Fruit fly (Drosophila melanogaster) whole organism, embryonic: Measurements from ENCODE around the gene CG13002.

Experiments
- Abd-B ChIP-seq: fragments of 200-800 bp; sonication (Bioruptor generic); optimal IDR thresholded peaks from 2 replicates; lab custom pipeline; 2018; ENCODE audit warnings: missing biosample characterization, mild to moderate bottlenecking, missing genetic modification characterization, moderate library complexity
- Asciz ChIP-seq: fragments of 200-800 bp; sonication (Bioruptor generic); optimal IDR thresholded peaks from 2 replicates; lab custom pipeline; 2017; ENCODE audit warnings: missing biosample characterization, mild to moderate bottlenecking, missing genetic modification characterization, missing genetic modification reagents
- Awh ChIP-seq: fragments of 200-800 bp; sonication (Bioruptor generic); IDR thresholded peaks from 2 replicates; pipeline ENCODE4, ENCODE4 v1.3.6; 2022; ENCODE audit warnings: missing biosample characterization, missing genetic modification characterization
- CG13123 ChIP-seq: fragments of 200-800 bp; sonication (Bioruptor generic); optimal IDR thresholded peaks from 2 replicates; lab custom pipeline; 2016; ENCODE audit warnings: missing biosample characterization, missing genetic modification characterization
- CG13894 ChIP-seq: fragments of 200-800 bp; sonication (Bioruptor generic); optimal IDR thresholded peaks from 3 replicates; lab custom pipeline; 2018; ENCODE audit warnings: missing biosample characterization, mild to moderate bottlenecking, missing genetic modification characterization, moderate library complexity
- CG14014 ChIP-seq: fragments of 200-800 bp; sonication (Bioruptor generic); IDR thresholded peaks from 2 replicates; pipeline ENCODE4 v1.3.6; 2022; ENCODE audit warnings: missing biosample characterization, missing genetic modification characterization
- CG1602 ChIP-seq: fragments of 200-800 bp; sonication (Bioruptor generic); optimal IDR thresholded peaks from 3 replicates; lab custom pipeline; 2016; ENCODE audit warnings: missing biosample characterization, missing genetic modification characterization
- CG17186 ChIP-seq: fragments of 200-800 bp; sonication (Bioruptor generic); optimal IDR thresholded peaks from 3 replicates; lab custom pipeline; 2017; ENCODE audit warnings: missing biosample characterization, missing genetic modification reagents, missing genetic modification characterization
- CG17361 ChIP-seq: fragments of 200-800 bp; sonication (Bioruptor generic); IDR thresholded peaks from 3 replicates; pipeline ENCODE4 v1.3.6; 2022; ENCODE audit warnings: missing biosample characterization, missing genetic modification characterization
- CG17385 ChIP-seq: fragments of 200-800 bp; sonication (Bioruptor generic); optimal IDR thresholded peaks from 3 replicates; lab custom pipeline; 2018; ENCODE audit warnings: missing biosample characterization, mild to moderate bottlenecking, missing genetic modification characterization
- CG18476 ChIP-seq: fragments of 200-800 bp; sonication (Bioruptor generic); optimal IDR thresholded peaks from 2 replicates; lab custom pipeline; 2016; ENCODE audit warnings: missing biosample characterization, mild to moderate bottlenecking, missing genetic modification characterization
- CG18599 ChIP-seq: fragments of 200-800 bp; sonication (Bioruptor generic); optimal IDR thresholded peaks from 3 replicates; lab custom pipeline; 2017; ENCODE audit warnings: missing biosample characterization, missing genetic modification characterization, mild to moderate bottlenecking, moderate library complexity, missing genetic modification reagents
- CG30403 ChIP-seq: fragments of 200-800 bp; sonication (Bioruptor generic); optimal IDR thresholded peaks from 3 replicates; lab custom pipeline; 2016; ENCODE audit warnings: missing biosample characterization, missing genetic modification characterization
- CG32767 ChIP-seq: fragments of 200-800 bp; sonication (Bioruptor generic); IDR thresholded peaks from 2 replicates; pipeline ENCODE4 v1.3.6; 2022; ENCODE audit warnings: missing biosample characterization, missing genetic modification characterization
- CG3407 ChIP-seq: fragments of 200-800 bp; sonication (Bioruptor generic); optimal IDR thresholded peaks from 2 replicates; lab custom pipeline; 2018; ENCODE audit warnings: missing biosample characterization, mild to moderate bottlenecking, missing genetic modification characterization
- CG34422 ChIP-seq: fragments of 200-800 bp; sonication (Bioruptor generic); IDR thresholded peaks from 3 replicates; pipeline ENCODE4 v1.3.6; 2022; ENCODE audit warnings: missing biosample characterization, missing genetic modification characterization
- CG4424 ChIP-seq: fragments of 200-800 bp; sonication (Bioruptor generic); optimal IDR thresholded peaks from 3 replicates; lab custom pipeline; 2016; ENCODE audit warnings: missing biosample characterization, missing genetic modification characterization
- CG5180 ChIP-seq: fragments of 200-800 bp; sonication (Bioruptor generic); optimal IDR thresholded peaks from 3 replicates; lab custom pipeline; 2017; ENCODE audit warnings: missing biosample characterization, missing genetic modification characterization, mild to moderate bottlenecking, moderate library complexity, missing genetic modification reagents
- CG6854 ChIP-seq: fragments of 200-800 bp; sonication (Bioruptor generic); optimal IDR thresholded peaks from 3 replicates; lab custom pipeline; 2017; ENCODE audit warnings: missing biosample characterization, mild to moderate bottlenecking, missing genetic modification characterization
- CG7786 ChIP-seq: fragments of 200-800 bp; sonication (Bioruptor generic); optimal IDR thresholded peaks from 2 replicates; lab custom pipeline; 2016; ENCODE audit warnings: missing biosample characterization, missing genetic modification characterization
- CHES-1-like ChIP-seq: fragments of 200-800 bp; sonication (Bioruptor generic); optimal IDR thresholded peaks from 2 replicates; lab custom pipeline; 2016; ENCODE audit warnings: missing biosample characterization, missing genetic modification characterization
- E2f1 ChIP-seq: fragments of 200-800 bp; sonication (Bioruptor generic); IDR thresholded peaks from 2 replicates; pipeline ENCODE4 v1.3.6; 2022; ENCODE audit warnings: missing biosample characterization, missing genetic modification characterization
- E2f2 ChIP-seq: fragments of 200-800 bp; sonication (Bioruptor generic); IDR thresholded peaks from 2 replicates; pipeline ENCODE4 v1.3.6; 2022; ENCODE audit warnings: missing biosample characterization, missing genetic modification characterization
- Hr3 ChIP-seq: fragments of 200-800 bp; sonication (Bioruptor generic); optimal IDR thresholded peaks from 3 replicates; lab custom pipeline; 2016; ENCODE audit warnings: missing biosample characterization, missing genetic modification characterization
- Meics ChIP-seq: fragments of 200-800 bp; sonication (Bioruptor generic); optimal IDR thresholded peaks from 2 replicates; lab custom pipeline; 2017; ENCODE audit warnings: missing biosample characterization, mild to moderate bottlenecking, missing genetic modification characterization
- Ravus ChIP-seq: fragments of 200-800 bp; sonication (Bioruptor generic); IDR thresholded peaks from 2 replicates; pipeline ENCODE4 v1.3.6; 2022; ENCODE audit warnings: missing biosample characterization, missing genetic modification characterization
- Tbp ChIP-seq: fragments of >200 bp; optimal IDR thresholded peaks from 2 replicates; lab custom pipeline; 2018; ENCODE audit warnings: missing biosample characterization, missing genetic modification characterization
- ase ChIP-seq: fragments of 200-800 bp; sonication (Bioruptor generic); IDR thresholded peaks from 3 replicates; pipeline ENCODE4 v1.3.6; 2022; ENCODE audit warnings: missing biosample characterization, missing genetic modification characterization
- bbx ChIP-seq: fragments of 200-800 bp; sonication (Bioruptor generic); IDR thresholded peaks from 2 replicates; pipeline ENCODE4 v1.3.6; 2022; ENCODE audit warnings: missing biosample characterization, missing genetic modification characterization; ENCODE audit not compliant: partially characterized antibody
- esg ChIP-seq: fragments of 200-800 bp; sonication (Bioruptor generic); conservative IDR thresholded peaks from 2 replicates; pipeline ENCODE4 v1.3.6; 2022; ENCODE audit warnings: missing biosample characterization, missing genetic modification characterization
- ewg ChIP-seq: fragments of 200-800 bp; sonication (Bioruptor generic); optimal IDR thresholded peaks from 3 replicates; lab custom pipeline; 2017; ENCODE audit warnings: mild to moderate bottlenecking, missing biosample characterization, missing genetic modification reagents, missing genetic modification characterization
- fd96Cb ChIP-seq: fragments of 200-800 bp; sonication (Bioruptor generic); optimal IDR thresholded peaks from 2 replicates; lab custom pipeline; 2018; ENCODE audit warnings: missing biosample characterization, mild to moderate bottlenecking, missing genetic modification characterization, moderate library complexity
- gem ChIP-seq: fragments of 200-800 bp; sonication (Bioruptor generic); optimal IDR thresholded peaks from 2 replicates; lab custom pipeline; 2019; ENCODE audit warnings: missing biosample characterization, mild to moderate bottlenecking, missing genetic modification characterization, moderate library complexity
- gt ChIP-seq: fragments of 200-800 bp; sonication (Bioruptor generic); IDR thresholded peaks from 2 replicates; pipeline ENCODE4 v1.3.6; 2022; ENCODE audit warnings: missing biosample characterization, missing genetic modification characterization
- hkb ChIP-seq, 2 experiments: fragments of 200-800 bp in 1 of 2; fragments of >200 bp in 1 of 2; sonication (Bioruptor generic) in 1 of 2; IDR thresholded peaks in 1 of 2; optimal IDR thresholded peaks in 1 of 2; 2 replicates each; pipeline versions ENCODE4 v1.3.6 to Lab custom; 2017 to 2022; ENCODE audit warnings: missing biosample characterization in 1 of 2, missing genetic modification characterization in 1 of 2
- insv ChIP-seq, 2 experiments: fragments of 200-800 bp; sonication (Bioruptor generic); optimal IDR thresholded peaks; 3 replicates each; lab custom pipeline; 2016 to 2018; ENCODE audit warnings: missing biosample characterization in 2 of 2, missing genetic modification characterization in 2 of 2
- kay ChIP-seq: fragments of 200-800 bp; sonication (Bioruptor generic); optimal IDR thresholded peaks from 2 replicates; lab custom pipeline; 2016; ENCODE audit warnings: missing biosample characterization, missing genetic modification characterization
- lab ChIP-seq: fragments of 200-800 bp; sonication (Bioruptor generic); optimal IDR thresholded peaks from 3 replicates; lab custom pipeline; 2017; ENCODE audit warnings: missing biosample characterization, missing genetic modification characterization, mild to moderate bottlenecking, moderate library complexity, missing genetic modification reagents
- mam ChIP-seq: fragments of 200-800 bp; sonication (Bioruptor generic); optimal IDR thresholded peaks from 3 replicates; lab custom pipeline; 2016; ENCODE audit warnings: missing biosample characterization, missing genetic modification characterization
- odd ChIP-seq: fragments of 200-800 bp; sonication (Bioruptor generic); optimal IDR thresholded peaks from 2 replicates; lab custom pipeline; 2017; ENCODE audit warnings: missing biosample characterization, mild to moderate bottlenecking, missing genetic modification characterization
- org-1 ChIP-seq: fragments of 200-800 bp; sonication (Bioruptor generic); optimal IDR thresholded peaks from 2 replicates; lab custom pipeline; 2017; ENCODE audit warnings: missing biosample characterization, missing genetic modification characterization
- pros ChIP-seq: fragments of 200-800 bp; sonication (Bioruptor generic); optimal IDR thresholded peaks from 3 replicates; lab custom pipeline; 2019; ENCODE audit warnings: missing biosample characterization, mild to moderate bottlenecking, missing genetic modification characterization, moderate library complexity
- salm ChIP-seq: fragments of 200-800 bp; sonication (Bioruptor generic); optimal IDR thresholded peaks from 2 replicates; lab custom pipeline; 2018; ENCODE audit warnings: missing biosample characterization, mild to moderate bottlenecking, missing genetic modification characterization
- slbo ChIP-seq: fragments of 200-800 bp; sonication (Bioruptor generic); IDR thresholded peaks from 2 replicates; pipeline ENCODE4 v1.3.6; 2022; ENCODE audit warnings: missing biosample characterization, missing genetic modification characterization
- sob ChIP-seq: fragments of 200-800 bp; sonication (Bioruptor generic); IDR thresholded peaks from 2 replicates; pipeline ENCODE4 v1.3.6; 2022; ENCODE audit warnings: missing biosample characterization, missing genetic modification characterization
- tgo ChIP-seq: fragments of 200-800 bp; sonication (Bioruptor generic); IDR thresholded peaks from 3 replicates; pipeline ENCODE4 v1.3.6; 2022; ENCODE audit warnings: missing biosample characterization, missing genetic modification characterization
- tio ChIP-seq: fragments of 200-800 bp; sonication (Bioruptor generic); optimal IDR thresholded peaks from 2 replicates; lab custom pipeline; 2017; ENCODE audit warnings: missing biosample characterization, missing genetic modification characterization, inconsistent platforms
- trem ChIP-seq: fragments of 200-800 bp; optimal IDR thresholded peaks from 3 replicates; lab custom pipeline; 2019; ENCODE audit warnings: missing biosample characterization, mild to moderate bottlenecking, missing genetic modification characterization, moderate library complexity
- unpg ChIP-seq: fragments of 200-800 bp; sonication (Bioruptor generic); optimal IDR thresholded peaks from 3 replicates; lab custom pipeline; 2018; ENCODE audit warnings: missing biosample characterization, mild to moderate bottlenecking, missing genetic modification characterization, moderate library complexity
- zen2 ChIP-seq: fragments of 200-800 bp; sonication (Bioruptor generic); IDR thresholded peaks from 3 replicates; pipeline ENCODE4 v1.3.6; 2022; ENCODE audit warnings: missing biosample characterization, missing genetic modification characterization; ENCODE audit not compliant: partially characterized antibody

Gene CG13002

DNA sequence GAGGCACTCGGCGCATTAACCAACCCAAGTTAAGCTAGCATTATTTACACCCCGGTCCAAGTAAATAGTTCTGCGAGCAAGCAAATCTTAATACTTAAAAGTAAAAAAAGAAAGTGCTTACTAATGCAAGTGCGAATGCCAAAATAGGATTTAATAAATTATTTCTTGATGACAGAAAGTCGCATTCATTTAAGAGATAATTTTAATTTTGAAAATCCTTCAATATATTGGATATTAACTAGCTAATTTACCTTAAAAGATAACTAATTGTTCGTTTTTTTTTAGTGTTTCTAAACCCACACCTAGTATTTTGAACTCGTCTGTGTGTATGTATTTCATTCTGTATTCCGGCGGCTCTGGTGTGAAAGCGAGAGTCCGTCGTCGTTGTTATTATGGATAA, 34.9 kb upstream of the CG13002 start (continued):
- no peak for TF ChIP-seq zen2 (GFP tag; lab: Robert Waterston, UW)
- TF ChIP-seq CG6854 (GFP tag; lab: Kevin White, UChicago), result peak; percentile 37
- TF ChIP-seq CG17186 (GFP tag; lab: Kevin White, UChicago), result no peak
- TF ChIP-seq hkb (optimal IDR thresholded peaks at IDR 0.05; lab: Kevin White, UChicago), result no peak
- TF ChIP-seq hkb (GFP tag; IDR thresholded peaks at IDR 0.05; lab: Robert Waterston, UW), result peak; percentile 73
- peak; percentile 54 for TF ChIP-seq Meics
- no peak for TF ChIP-seq gt (GFP tag; lab: Robert Waterston, UW)
- no peak for TF ChIP-seq Tbp (GFP tag; lab: Kevin White, UChicago)
- no peak for TF ChIP-seq CG13894 (tag; lab: Kevin White, UChicago)
- TF ChIP-seq E2f2 (GFP tag; lab: Robert Waterston, UW), result peak; percentile 18; the same call in 1 of the 2 replicates
- TF ChIP-seq CG3407 (GFP tag; lab: Kevin White, UChicago), result peak; percentile 22
- peak; percentile 50 for TF ChIP-seq CG17385 (GFP tag; lab: Kevin White, UChicago)
- TF ChIP-seq ewg (GFP tag; lab: Kevin White, UChicago), result peak; percentile 43
- TF ChIP-seq org-1 (GFP tag; lab: Kevin White, UChicago), result peak; percentile 52
- TF ChIP-seq Awh, result peak; percentile 15; the same call in 1 of the 2 replicates
- no peak for TF ChIP-seq insv (GFP tag; optimal IDR thresholded peaks at IDR 0.05; lab: Kevin White, UChicago)
- TF ChIP-seq Hr3 (GFP tag; lab: Kevin White, UChicago), result peak; percentile 29
- TF ChIP-seq pros (GFP tag; lab: Kevin White, UChicago), result no peak
- TF ChIP-seq mam, result peak; percentile 16
- TF ChIP-seq CHES-1-like (GFP tag; lab: Kevin White, UChicago), result no peak
- TF ChIP-seq CG34422 (GFP tag; lab: Robert Waterston, UW), result 0 out of 3 replicates have a peak, but pooled peaks have one; percentile 28
- TF ChIP-seq bbx (GFP tag; lab: Robert Waterston, UW), result no peak
- TF ChIP-seq CG18599 (GFP tag; lab: Kevin White, UChicago), result peak; percentile 47
- TF ChIP-seq Abd-B (GFP tag; lab: Kevin White, UChicago), result peak; percentile 43
- TF ChIP-seq odd (GFP tag; lab: Kevin White, UChicago), result peak; percentile 36
- TF ChIP-seq salm, result peak; percentile 39
- peak; percentile 47 for TF ChIP-seq esg (GFP tag; lab: Robert Waterston, UW)
- peak; percentile 65 for TF ChIP-seq fd96Cb (tag; lab: Kevin White, UChicago)
- peak; percentile 38; the same call in 1 of the 2 replicates for TF ChIP-seq slbo
- 0 out of 2 replicates have a peak, but pooled peaks have one; percentile 33 for TF ChIP-seq sob (GFP tag; lab: Robert Waterston, UW)
- TF ChIP-seq CG18476 (GFP tag; lab: Kevin White, UChicago), result no peak
- peak; percentile 61; the same call in 2 of the 3 replicates for TF ChIP-seq tgo (GFP tag; lab: Robert Waterston, UW)
- peak; percentile 28 for TF ChIP-seq tio
- TF ChIP-seq E2f1, result no peak
- TF ChIP-seq trem (tag; lab: Kevin White, UChicago), result peak; percentile 2
- peak; percentile 65 for TF ChIP-seq CG30403 (GFP tag; lab: Kevin White, UChicago)
- TF ChIP-seq CG14014 (GFP tag; lab: Robert Waterston, UW), result 0 out of 2 replicates have a peak, but pooled peaks have one; percentile 23
- peak; percentile 48 for TF ChIP-seq CG4424 (GFP tag; lab: Kevin White, UChicago)
- peak; percentile 74 for TF ChIP-seq CG17361
- TF ChIP-seq CG13123 (GFP tag; lab: Kevin White, UChicago), result no peak
- no peak for TF ChIP-seq CG32767 (GFP tag; lab: Robert Waterston, UW)
- peak; percentile 57 for TF ChIP-seq lab (GFP tag; lab: Kevin White, UChicago)
- TF ChIP-seq Ravus (GFP tag; lab: Robert Waterston, UW), result no peak; the same call in 1 of the 2 replicates
- TF ChIP-seq Asciz (GFP tag; lab: Kevin White, UChicago), result peak; percentile 69
- peak; percentile 37 for TF ChIP-seq CG5180 (GFP tag; lab: Kevin White, UChicago)
- peak; percentile 9 for TF ChIP-seq CG1602 (GFP tag; lab: Kevin White, UChicago)
- peak; percentile 77 for TF ChIP-seq gem (tag; lab: Kevin White, UChicago)
- TF ChIP-seq ase (GFP tag; lab: Robert Waterston, UW), result peak; percentile 14; the same call in 1 of the 3 replicates
- no peak for TF ChIP-seq CG7786 (GFP tag; lab: Kevin White, UChicago)
- no peak for TF ChIP-seq kay (GFP tag; lab: Kevin White, UChicago)
- TF ChIP-seq unpg (GFP tag; lab: Kevin White, UChicago), result peak; percentile 73
